Fruit fly (Drosophila melanogaster): ENCODE results near the gene mRpL1.

The mRpL1 gene

DNA sequence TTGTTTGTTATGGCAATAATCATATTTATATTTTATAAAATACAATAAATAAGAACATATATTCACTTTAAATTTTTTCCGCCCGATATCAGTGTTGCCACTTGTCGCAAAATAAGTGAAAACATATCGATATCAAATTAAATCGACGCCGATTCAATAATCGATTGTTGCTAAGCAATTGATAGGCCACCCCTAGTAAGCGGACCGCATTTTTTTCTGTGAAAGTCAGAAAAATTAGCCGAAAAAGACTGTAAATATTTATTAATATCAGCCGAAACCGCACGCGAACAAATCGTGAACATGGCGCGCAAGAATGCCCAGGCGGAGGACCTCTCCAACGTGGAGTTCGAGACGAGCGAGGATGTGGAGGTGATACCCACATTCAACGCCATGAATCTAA lies 11.8 kb downstream of the mRpL1 start, which contains the start of gene CG7483 (continued):
- TF ChIP-seq pzg (GFP tag; optimal IDR thresholded peaks at IDR 0.05) (peak; percentile 76), Myb (GFP tag; optimal IDR thresholded peaks at IDR 0.05) (peak; percentile 4), inv (GFP tag; IDR thresholded peaks at IDR 0.05; ENCODE audit: partially characterized antibody) (peak; percentile 59), zen2 (GFP tag; IDR thresholded peaks at IDR 0.05; ENCODE audit: partially characterized antibody) (peak; percentile 75; the same call in 2 of the 3 replicates), NC2α (GFP tag; optimal IDR thresholded peaks at IDR 0.05) (no peak), CG12744 (GFP tag; optimal IDR thresholded peaks at IDR 0.05) (no peak), chinmo (GFP tag; IDR thresholded peaks at IDR 0.05; ENCODE audit: partially characterized antibody) (peak; percentile 77; the same call in 3 of the 4 replicates), CG16813 (GFP tag; IDR thresholded peaks at IDR 0.05; ENCODE audit: partially characterized antibody) (peak; percentile 79), CG7357 (GFP tag; IDR thresholded peaks at IDR 0.05) (no peak), peb (GFP tag; IDR thresholded peaks at IDR 0.05) (no peak), Ets97D (GFP tag; optimal IDR thresholded peaks at IDR 0.05) (peak; percentile 20), HLH4C (GFP tag; IDR thresholded peaks at IDR 0.05; ENCODE audit: partially characterized antibody) (peak; percentile 82), kay (GFP tag; optimal IDR thresholded peaks at IDR 0.05) (no peak), lmd (GFP tag; IDR thresholded peaks at IDR 0.05) (no peak), vnd (GFP tag; IDR thresholded peaks at IDR 0.05; ENCODE audit: partially characterized antibody) (peak; percentile 75), Hr39 (optimal IDR thresholded peaks at IDR 0.05) (no peak), Sry-δ (GFP tag; optimal IDR thresholded peaks at IDR 0.05) (peak; percentile 87), wdn (GFP tag; IDR thresholded peaks at IDR 0.05) (no peak), tx (GFP tag; optimal IDR thresholded peaks at IDR 0.05) (no peak), CG10267 (tag; optimal IDR thresholded peaks at IDR 0.05) (peak; percentile 48), aop (GFP tag; IDR thresholded peaks at IDR 0.05) (no peak), Bgb (GFP tag; IDR thresholded peaks at IDR 0.05; ENCODE audit: partially characterized antibody) (peak; percentile 86), Dll (GFP tag; IDR thresholded peaks at IDR 0.05; ENCODE audit: partially characterized antibody) (peak; percentile 89), CG43689 (GFP tag; IDR thresholded peaks at IDR 0.05) (no peak), usp (GFP tag; optimal IDR thresholded peaks at IDR 0.05) (no peak), Atf6 (GFP tag; IDR thresholded peaks at IDR 0.05) (no peak), insv (GFP tag; optimal IDR thresholded peaks at IDR 0.05) (peak in 1 of 2 experiments; percentile 30), lilli (GFP tag; optimal IDR thresholded peaks at IDR 0.05) (no peak), BEAF-32 (GFP tag; optimal IDR thresholded peaks at IDR 0.05) (peak; percentile 80), NC2β (GFP tag; optimal IDR thresholded peaks at IDR 0.05) (no peak), wek (GFP tag; optimal IDR thresholded peaks at IDR 0.05) (no peak), mirr (GFP tag; optimal IDR thresholded peaks at IDR 0.05) (no peak), phol (tag; optimal IDR thresholded peaks at IDR 0.05) (peak; percentile 22), Optix (GFP tag; IDR thresholded peaks at IDR 0.05) (no peak), Gug (GFP tag; IDR thresholded peaks at IDR 0.05) (no peak), Trl (optimal IDR thresholded peaks at IDR 0.05) (no peak), Trl (GFP tag; optimal IDR thresholded peaks at IDR 0.05) (no peak), Vsx1 (GFP tag; optimal IDR thresholded peaks at IDR 0.05) (no peak), CG7556 (GFP tag; optimal IDR thresholded peaks at IDR 0.05) (no peak), fd96Cb (tag; optimal IDR thresholded peaks at IDR 0.05) (no peak), CG3847 (GFP tag; IDR thresholded peaks at IDR 0.05) (no peak), Dbx (GFP tag; IDR thresholded peaks at IDR 0.05) (no peak), pho (GFP tag; optimal IDR thresholded peaks at IDR 0.05) (no peak), CG9817 (tag; optimal IDR thresholded peaks at IDR 0.05) (no peak), gfzf (GFP tag; optimal IDR thresholded peaks at IDR 0.05) (peak; percentile 30), Six4 (GFP tag; optimal IDR thresholded peaks at IDR 0.05) (no peak), CG15696 (tag; optimal IDR thresholded peaks at IDR 0.05) (no peak), CG15601 (tag; optimal IDR thresholded peaks at IDR 0.05) (peak; percentile 46), Nf-YC (tag; optimal IDR thresholded peaks at IDR 0.05) (peak; percentile 34), CG2129 (GFP tag; IDR thresholded peaks at IDR 0.05; ENCODE audit: partially characterized antibody) (peak; percentile 66), Dref (GFP tag; IDR thresholded peaks at IDR 0.05) (peak; percentile 97), Dp (GFP tag; optimal IDR thresholded peaks at IDR 0.05) (peak; percentile 96)
